Worm (Caenorhabditis elegans) whole organism, late embryonic: Measurements from ENCODE around the gene pha-4.

Experiments used
- F13H6.1 ChIP-seq: sonication (generic microtip); optimal IDR thresholded peaks from 2 replicates; lab custom pipeline; 2016; ENCODE audit warnings: missing genetic modification characterization, missing compliant biosample characterization
- K02D7.2 ChIP-seq: sonication (generic microtip); optimal IDR thresholded peaks from 2 replicates; lab custom pipeline; 2017; ENCODE audit warnings: mild to moderate bottlenecking, missing genetic modification characterization, missing compliant biosample characterization
- K09A11.1 ChIP-seq: sonication (generic microtip); optimal IDR thresholded peaks from 2 replicates; lab custom pipeline; 2017; ENCODE audit warnings: antibody characterized with exemption, mild to moderate bottlenecking, missing genetic modification characterization, missing compliant biosample characterization; ENCODE audit not compliant: insufficient read depth
- T23F11.4 ChIP-seq: fragments of 200-800 bp; sonication (Bioruptor generic); optimal IDR thresholded peaks from 2 replicates; lab custom pipeline; 2018; ENCODE audit warnings: mild to moderate bottlenecking, missing genetic modification characterization, missing compliant biosample characterization
- ceh-14 ChIP-seq: sonication (generic microtip); optimal IDR thresholded peaks from 2 replicates; lab custom pipeline; 2016; ENCODE audit warnings: missing genotype, missing genetic modification characterization, missing compliant biosample characterization
- ceh-2 ChIP-seq: sonication (generic microtip); optimal IDR thresholded peaks from 2 replicates; lab custom pipeline; 2016; ENCODE audit warnings: missing genotype, missing genetic modification characterization, missing compliant biosample characterization
- ceh-22 ChIP-seq: sonication (generic microtip); optimal IDR thresholded peaks from 2 replicates; lab custom pipeline; 2017; ENCODE audit warnings: missing biosample characterization, missing genetic modification characterization
- ceh-24 ChIP-seq: sonication (generic microtip); optimal IDR thresholded peaks from 2 replicates; lab custom pipeline; 2016; ENCODE audit warnings: mild to moderate bottlenecking, missing genetic modification characterization, missing compliant biosample characterization
- ceh-30 ChIP-seq: fragments of 150-350 bp; optimal IDR thresholded peaks from 2 replicates; lab custom pipeline; 2014; ENCODE audit warnings: missing biosample characterization, missing genetic modification characterization
- ceh-31 ChIP-seq: sonication (generic microtip); optimal IDR thresholded peaks from 2 replicates; lab custom pipeline; 2016; ENCODE audit warnings: missing genetic modification characterization, missing compliant biosample characterization
- ceh-34 ChIP-seq: sonication (generic microtip); optimal IDR thresholded peaks from 2 replicates; lab custom pipeline; 2016; ENCODE audit warnings: mild to moderate bottlenecking, missing genetic modification characterization, missing compliant biosample characterization
- ceh-45 ChIP-seq: fragments of 200-800 bp; sonication (Bioruptor generic); IDR thresholded peaks from 2 replicates; pipeline ENCODE4 v1.3.6; 2022; ENCODE audit warnings: missing genetic modification reagents, missing genetic modification characterization, missing compliant biosample characterization
- ceh-48 ChIP-seq: sonication (generic microtip); optimal IDR thresholded peaks from 2 replicates; lab custom pipeline; 2016; ENCODE audit warnings: missing genetic modification characterization, inconsistent platforms, missing compliant biosample characterization
- che-1 ChIP-seq: sonication (generic microtip); optimal IDR thresholded peaks from 2 replicates; lab custom pipeline; 2016; ENCODE audit warnings: mild to moderate bottlenecking, missing genetic modification characterization, missing compliant biosample characterization
- dve-1 ChIP-seq: sonication (generic microtip); optimal IDR thresholded peaks from 2 replicates; lab custom pipeline; 2017; ENCODE audit warnings: antibody characterized with exemption, mild to moderate bottlenecking, missing genetic modification characterization, missing compliant biosample characterization
- elt-2 ChIP-seq: sonication (generic microtip); optimal IDR thresholded peaks from 2 replicates; lab custom pipeline; 2016; ENCODE audit warnings: missing genetic modification reagents, missing genetic modification characterization, missing compliant biosample characterization
- elt-4 ChIP-seq: sonication (generic microtip); optimal IDR thresholded peaks from 2 replicates; lab custom pipeline; 2016; ENCODE audit warnings: missing genetic modification characterization, missing compliant biosample characterization
- ets-4 ChIP-seq: sonication (generic microtip); optimal IDR thresholded peaks from 2 replicates; lab custom pipeline; 2016; ENCODE audit warnings: missing genetic modification characterization, missing compliant biosample characterization
- eyg-1 ChIP-seq: sonication (generic microtip); optimal IDR thresholded peaks from 2 replicates; lab custom pipeline; 2016; ENCODE audit warnings: missing genotype, missing genetic modification characterization, missing compliant biosample characterization
- fkh-6 ChIP-seq: sonication (generic microtip); optimal IDR thresholded peaks from 2 replicates; lab custom pipeline; 2016; ENCODE audit warnings: missing genetic modification characterization, missing compliant biosample characterization
- hlh-30 ChIP-seq: sonication (generic microtip); optimal IDR thresholded peaks from 2 replicates; lab custom pipeline; 2017; ENCODE audit warnings: antibody characterized with exemption, missing genetic modification characterization, missing compliant biosample characterization; ENCODE audit not compliant: insufficient read depth
- hlh-6 ChIP-seq: sonication (generic microtip); optimal IDR thresholded peaks from 2 replicates; lab custom pipeline; 2016; ENCODE audit warnings: missing genotype, missing genetic modification characterization, missing compliant biosample characterization
- hlh-8 ChIP-seq: sonication (generic microtip); optimal IDR thresholded peaks from 2 replicates; lab custom pipeline; 2016; ENCODE audit warnings: missing genotype, missing genetic modification characterization, missing compliant biosample characterization
- lim-6 ChIP-seq: sonication (generic microtip); optimal IDR thresholded peaks from 2 replicates; lab custom pipeline; 2016; ENCODE audit warnings: missing genetic modification characterization, missing compliant biosample characterization
- madf-2 ChIP-seq: sonication (generic microtip); optimal IDR thresholded peaks from 2 replicates; lab custom pipeline; 2017; ENCODE audit warnings: missing genetic modification characterization, missing compliant biosample characterization
- mec-3 ChIP-seq: sonication (generic microtip); optimal IDR thresholded peaks from 2 replicates; lab custom pipeline; 2016; ENCODE audit warnings: borderline replicate concordance, missing genetic modification characterization, missing compliant biosample characterization
- nfya-1 ChIP-seq: sonication (generic microtip); optimal IDR thresholded peaks from 2 replicates; lab custom pipeline; 2017; ENCODE audit warnings: missing genetic modification characterization, mild to moderate bottlenecking, missing compliant biosample characterization, antibody characterized with exemption, moderate library complexity
- nhr-232 ChIP-seq: sonication (generic microtip); optimal IDR thresholded peaks from 2 replicates; lab custom pipeline; 2016; ENCODE audit warnings: missing genetic modification characterization, missing compliant biosample characterization
- npax-4 ChIP-seq: sonication (generic microtip); optimal IDR thresholded peaks from 2 replicates; lab custom pipeline; 2016; ENCODE audit warnings: missing genetic modification characterization, missing compliant biosample characterization
- odd-2 ChIP-seq: sonication (generic microtip); optimal IDR thresholded peaks from 2 replicates; lab custom pipeline; 2017; ENCODE audit warnings: antibody characterized with exemption, mild to moderate bottlenecking, missing genetic modification characterization, missing compliant biosample characterization
- pat-9 ChIP-seq: fragments of 200-800 bp; sonication (Bioruptor generic); optimal IDR thresholded peaks from 2 replicates; lab custom pipeline; 2018; ENCODE audit warnings: mild to moderate bottlenecking, missing genetic modification characterization, moderate library complexity, missing compliant biosample characterization
- pax-1 ChIP-seq: fragments of 150-350 bp; optimal IDR thresholded peaks from 2 replicates; lab custom pipeline; 2014; ENCODE audit warnings: missing biosample characterization, missing genetic modification characterization
- pha-2 ChIP-seq: sonication (generic microtip); optimal IDR thresholded peaks from 2 replicates; lab custom pipeline; 2017; ENCODE audit warnings: mild to moderate bottlenecking, missing genetic modification characterization, missing compliant biosample characterization
- pros-1 ChIP-seq: fragments of 150-350 bp; optimal IDR thresholded peaks from 2 replicates; lab custom pipeline; 2014; ENCODE audit warnings: missing biosample characterization, missing genetic modification reagents, missing genetic modification characterization
- rnt-1 ChIP-seq: sonication (generic microtip); optimal IDR thresholded peaks from 2 replicates; lab custom pipeline; 2016; ENCODE audit warnings: missing genetic modification characterization, missing compliant biosample characterization
- sdc-2 ChIP-seq: sonication (generic microtip); optimal IDR thresholded peaks from 2 replicates; lab custom pipeline; 2016; ENCODE audit warnings: missing genotype, missing genetic modification characterization, missing compliant biosample characterization
- sox-2 ChIP-seq: fragments of 200-800 bp; sonication (Bioruptor generic); IDR thresholded peaks from 2 replicates; pipeline ENCODE4 v1.3.6; 2022; ENCODE audit warnings: missing genetic modification reagents, missing genetic modification characterization, missing compliant biosample characterization
- sox-4 ChIP-seq: sonication (generic microtip); optimal IDR thresholded peaks from 2 replicates; lab custom pipeline; 2017; ENCODE audit warnings: mild to moderate bottlenecking, missing genetic modification characterization, inconsistent platforms, missing compliant biosample characterization
- tbx-2 ChIP-seq: sonication (generic microtip); optimal IDR thresholded peaks from 2 replicates; lab custom pipeline; 2016; ENCODE audit warnings: missing genetic modification characterization, missing compliant biosample characterization
- tbx-7 ChIP-seq: sonication (generic microtip); optimal IDR thresholded peaks from 2 replicates; lab custom pipeline; 2016; ENCODE audit warnings: missing genotype, missing genetic modification characterization, missing compliant biosample characterization
- unc-3 ChIP-seq, 2 experiments: fragments of 200-800 bp in 1 of 2; sonication (Bioruptor generic) in 1 of 2; sonication (generic microtip) in 1 of 2; conservative IDR thresholded peaks in 1 of 2; optimal IDR thresholded peaks in 1 of 2; 2 replicates each; pipeline versions ENCODE4 v1.3.6 to Lab custom; 2016 to 2022; ENCODE audit warnings: missing compliant biosample characterization in 2 of 2, missing genetic modification characterization in 2 of 2, missing genetic modification reagents in 1 of 2
- unc-42 ChIP-seq: sonication (generic microtip); optimal IDR thresholded peaks from 2 replicates; lab custom pipeline; 2016; ENCODE audit warnings: missing genotype, missing genetic modification characterization, missing compliant biosample characterization
- unc-55 ChIP-seq: sonication (generic microtip); optimal IDR thresholded peaks from 2 replicates; lab custom pipeline; 2017; ENCODE audit warnings: missing biosample characterization, missing genetic modification reagents, missing genetic modification characterization
- unc-86 ChIP-seq: sonication (generic microtip); optimal IDR thresholded peaks from 2 replicates; lab custom pipeline; 2016; ENCODE audit warnings: missing genetic modification characterization, missing compliant biosample characterization
- zip-5 ChIP-seq: sonication (generic microtip); optimal IDR thresholded peaks from 2 replicates; lab custom pipeline; 2016; ENCODE audit warnings: missing genetic modification characterization, missing compliant biosample characterization

pha-4 gene

ce11 chrV:20722447-20722846 lies 30.4 kb upstream of the pha-4 start:
- TF ChIP-seq ceh-14 (tag; lab: Kevin White, UChicago) (no peak), sox-4 (tag; lab: Kevin White, UChicago) (no peak), fkh-6 (tag; lab: Kevin White, UChicago) (no peak), T23F11.4 (GFP tag; lab: Kevin White, UChicago) (no peak), rnt-1 (tag; lab: Kevin White, UChicago) (no peak), dve-1 (tag; lab: Kevin White, UChicago) (no peak), hlh-30 (tag; lab: Kevin White, UChicago) (no peak), tbx-2 (tag; lab: Kevin White, UChicago) (no peak), tbx-7 (tag; lab: Kevin White, UChicago) (no peak)

- TF ChIP-seq ceh-30 (tag; lab: Kevin White, UChicago) (no peak), ceh-2 (tag; lab: Kevin White, UChicago) (no peak), elt-4 (tag; lab: Kevin White, UChicago) (no peak), hlh-8 (no peak), npax-4 (tag; lab: Kevin White, UChicago) (no peak), nhr-232 (tag; lab: Kevin White, UChicago) (no peak), ceh-31 (tag; lab: Kevin White, UChicago) (no peak), K09A11.1 (tag; lab: Kevin White, UChicago) (no peak), ceh-34 (tag; lab: Kevin White, UChicago) (no peak), che-1 (tag; lab: Kevin White, UChicago) (no peak), ceh-45 (no peak), dve-1 (tag; lab: Kevin White, UChicago) (no peak), F13H6.1 (no peak), zip-5 (tag; lab: Kevin White, UChicago) (no peak), pat-9 (no peak), ceh-24 (no peak), pros-1 (tag; lab: Kevin White, UChicago) (no peak), T23F11.4 (GFP tag; lab: Kevin White, UChicago) (no peak)
These were observed 25.4 kb upstream of the pha-4 start for ce11 chrV:20727458-20727857.

- TF ChIP-seq sox-4 (tag; lab: Kevin White, UChicago) (no peak), nfya-1 (tag; lab: Kevin White, UChicago) (peak; percentile 7), hlh-8 (no peak), sox-2 (GFP tag; lab: Robert Waterston, UW) (peak; percentile 79), pax-1 (tag; lab: Kevin White, UChicago) (no peak), che-1 (tag; lab: Kevin White, UChicago) (no peak), lim-6 (tag; lab: Kevin White, UChicago) (no peak), tbx-2 (tag; lab: Kevin White, UChicago) (peak; percentile 23), pha-2 (peak; percentile 71), elt-2 (tag; lab: Kevin White, UChicago) (peak; percentile 19), hlh-6 (tag; lab: Kevin White, UChicago) (no peak), madf-2 (tag; lab: Kevin White, UChicago) (no peak), rnt-1 (tag; lab: Kevin White, UChicago) (peak; percentile 17), unc-55 (peak; percentile 63), ets-4 (tag; lab: Kevin White, UChicago) (no peak), odd-2 (no peak)
These were observed 24.0 kb upstream of the pha-4 start, which contains the start of gene ipla-3 for ce11 chrV:20728763-20729350. Gene ipla-3 (minus strand): TSS chrV:20729272.

ce11 chrV:20731787-20732186 lies 21.1 kb upstream of the pha-4 start, which contains the start of gene srxa-1:
Gene srxa-1 (plus strand): TSS chrV:20732087.
- TF ChIP-seq elt-2 (tag; lab: Kevin White, UChicago) (no peak), ceh-22 (tag; lab: Kevin White, UChicago) (no peak), K02D7.2 (tag; lab: Kevin White, UChicago) (no peak), tbx-7 (tag; lab: Kevin White, UChicago) (no peak), unc-3 (GFP tag; conservative IDR thresholded peaks at IDR 0.05; lab: Robert Waterston, UW) (no peak), unc-3 (tag; optimal IDR thresholded peaks at IDR 0.05; lab: Kevin White, UChicago) (no peak), ceh-48 (no peak), unc-42 (tag; lab: Kevin White, UChicago) (no peak), F13H6.1 (no peak), ets-4 (tag; lab: Kevin White, UChicago) (no peak), ceh-2 (tag; lab: Kevin White, UChicago) (no peak), eyg-1 (tag; lab: Kevin White, UChicago) (no peak), rnt-1 (tag; lab: Kevin White, UChicago) (no peak), che-1 (tag; lab: Kevin White, UChicago) (no peak), pax-1 (tag; lab: Kevin White, UChicago) (no peak), unc-86 (tag; lab: Kevin White, UChicago) (no peak), ceh-14 (tag; lab: Kevin White, UChicago) (no peak), sdc-2 (tag; lab: Kevin White, UChicago) (no peak), madf-2 (tag; lab: Kevin White, UChicago) (no peak), ceh-30 (tag; lab: Kevin White, UChicago) (no peak), mec-3 (no peak)
